Worm (Caenorhabditis elegans) whole organism, L4 larva: Measurements from ENCODE around the gene str-111.

ENCODE experiments used
- D1046.2 ChIP-seq: fragments of 200-800 bp; sonication (Bioruptor generic); IDR thresholded peaks from 2 replicates; pipeline ENCODE4 v1.3.6; 2022; ENCODE audit warnings: missing genetic modification characterization, missing compliant biosample characterization
- F10B5.3 ChIP-seq: sonication (generic microtip); optimal IDR thresholded peaks from 2 replicates; lab custom pipeline; 2016; ENCODE audit warnings: mild to moderate bottlenecking, missing genetic modification characterization, missing compliant biosample characterization
- F26F4.8 ChIP-seq: fragments of 200-800 bp; sonication (Bioruptor generic); conservative IDR thresholded peaks from 2 replicates; pipeline ENCODE4 v1.3.6; 2022; ENCODE audit warnings: missing genetic modification characterization, missing compliant biosample characterization
- F44E2.7 ChIP-seq: fragments of 200-800 bp; sonication (Bioruptor generic); IDR thresholded peaks from 2 replicates; pipeline ENCODE4 v2.1.2; 2022; ENCODE audit warnings: missing genetic modification characterization, missing compliant biosample characterization
- Y105C5A.15 ChIP-seq: fragments of 200-800 bp; sonication (Bioruptor generic); IDR thresholded peaks from 2 replicates; pipeline ENCODE4 v1.3.6; 2022; ENCODE audit warnings: missing genetic modification characterization, missing compliant biosample characterization
- Y48G9A.11 ChIP-seq: fragments of 200-800 bp; sonication (Bioruptor generic); IDR thresholded peaks from 2 replicates; pipeline ENCODE4 v1.3.6; 2022; ENCODE audit warnings: missing genetic modification reagents, missing genetic modification characterization, missing compliant biosample characterization
- Y5F2A.4 ChIP-seq: fragments of 200-800 bp; sonication (Bioruptor generic); optimal IDR thresholded peaks from 2 replicates; lab custom pipeline; 2018; ENCODE audit warnings: mild to moderate bottlenecking, missing genetic modification characterization, missing compliant biosample characterization
- ZK337.2 ChIP-seq: fragments of 200-800 bp; sonication (Bioruptor generic); IDR thresholded peaks from 2 replicates; pipeline ENCODE4 v1.3.6; 2022; ENCODE audit warnings: missing genetic modification reagents, missing genetic modification characterization, missing compliant biosample characterization
- ZK546.5 ChIP-seq, 2 experiments: sonication (generic microtip); optimal IDR thresholded peaks; 2 replicates each; lab custom pipeline; 2017; ENCODE audit warnings: missing biosample characterization in 2 of 2, missing genetic modification characterization in 2 of 2
- aha-1 ChIP-seq: fragments of 150-350 bp; peaks from one replicate; lab custom pipeline; 2014; ENCODE audit warnings: missing biosample characterization, missing genetic modification characterization
- ama-1 ChIP-seq: fragments of 150-350 bp; optimal IDR thresholded peaks from 2 replicates; lab custom pipeline; 2014; ENCODE audit warnings: inconsistent platforms, mixed read lengths
- arid-1 ChIP-seq: fragments of 200-800 bp; sonication (Bioruptor generic); conservative IDR thresholded peaks from 2 replicates; pipeline ENCODE4 v1.3.6; 2022; ENCODE audit warnings: missing genetic modification reagents, missing genetic modification characterization, missing compliant biosample characterization
- attf-4 ChIP-seq: sonication (generic microtip); optimal IDR thresholded peaks from 3 replicates; lab custom pipeline; 2017; ENCODE audit warnings: missing biosample characterization, missing genetic modification characterization
- ceh-32 ChIP-seq: sonication (generic microtip); optimal IDR thresholded peaks from 2 replicates; lab custom pipeline; 2016; ENCODE audit warnings: mild to moderate bottlenecking, missing genetic modification characterization, missing compliant biosample characterization; ENCODE audit not compliant: poor library complexity
- daf-16 ChIP-seq, 3 experiments: sonication (generic microtip); optimal IDR thresholded peaks; 2 replicates each; lab custom pipeline; 2016 to 2017; ENCODE audit warnings: missing genetic modification characterization in 3 of 3, missing genetic modification reagents in 3 of 3, mild to moderate bottlenecking in 2 of 3, missing compliant biosample characterization in 2 of 3, missing biosample characterization in 1 of 3, moderate library complexity in 1 of 3
- dmd-6 ChIP-seq: fragments of 200-800 bp; sonication (Bioruptor generic); IDR thresholded peaks from 2 replicates; pipeline ENCODE4 v1.3.6; 2022; ENCODE audit warnings: missing genetic modification reagents, missing genetic modification characterization, missing compliant biosample characterization
- dmd-9 ChIP-seq: fragments of 200-800 bp; sonication (Bioruptor generic); IDR thresholded peaks from 2 replicates; pipeline ENCODE4 v1.3.6; 2022; ENCODE audit warnings: missing genetic modification reagents, missing genetic modification characterization, missing compliant biosample characterization
- duxl-1 ChIP-seq: sonication (generic microtip); optimal IDR thresholded peaks from 2 replicates; lab custom pipeline; 2016; ENCODE audit warnings: mild to moderate bottlenecking, missing genetic modification characterization, moderate library complexity, missing compliant biosample characterization; ENCODE audit not compliant: poor library complexity
- dve-1 ChIP-seq: sonication (generic microtip); optimal IDR thresholded peaks from 2 replicates; lab custom pipeline; 2017; ENCODE audit warnings: antibody characterized with exemption, mild to moderate bottlenecking, missing genetic modification characterization, missing compliant biosample characterization; ENCODE audit not compliant: insufficient read depth
- egl-43 ChIP-seq: fragments of 200-800 bp; sonication (Bioruptor generic); IDR thresholded peaks from 2 replicates; pipeline ENCODE4 v1.3.6; 2022; ENCODE audit warnings: missing genetic modification reagents, missing genetic modification characterization, missing compliant biosample characterization
- hmg-1.1 ChIP-seq: fragments of 200-800 bp; sonication (Bioruptor generic); IDR thresholded peaks from 2 replicates; pipeline ENCODE4 v1.3.6; 2022; ENCODE audit warnings: missing genetic modification reagents, missing genetic modification characterization, missing compliant biosample characterization
- jun-1 ChIP-seq: fragments of 150-350 bp; optimal IDR thresholded peaks from 2 replicates; lab custom pipeline; 2014; ENCODE audit warnings: missing biosample characterization, missing genetic modification reagents, missing genetic modification characterization
- mdt-29 ChIP-seq: fragments of 200-800 bp; sonication (Bioruptor generic); IDR thresholded peaks from 2 replicates; pipeline ENCODE4 v1.3.6; 2022; ENCODE audit warnings: missing genetic modification reagents, missing genetic modification characterization, missing compliant biosample characterization
- mxl-2 ChIP-seq: fragments of 200-800 bp; sonication (Bioruptor generic); conservative IDR thresholded peaks from 2 replicates; pipeline ENCODE4 v1.3.6; 2022; ENCODE audit warnings: missing genetic modification reagents, missing genetic modification characterization, missing compliant biosample characterization
- mxl-3 ChIP-seq: fragments of 200-800 bp; sonication (Bioruptor generic); optimal IDR thresholded peaks from 2 replicates; lab custom pipeline; 2018; ENCODE audit warnings: mild to moderate bottlenecking, missing genetic modification characterization, missing compliant biosample characterization
- nhr-11 ChIP-seq: fragments of 150-350 bp; optimal IDR thresholded peaks from 2 replicates; lab custom pipeline; 2014; ENCODE audit warnings: missing biosample characterization, missing genetic modification characterization
- nhr-111 ChIP-seq: fragments of 200-800 bp; sonication (Bioruptor generic); optimal IDR thresholded peaks from 2 replicates; lab custom pipeline; 2018; ENCODE audit warnings: mild to moderate bottlenecking, missing genetic modification characterization, missing compliant biosample characterization
- nhr-28 ChIP-seq: fragments of 150-350 bp; optimal IDR thresholded peaks from 2 replicates; lab custom pipeline; 2014; ENCODE audit warnings: missing biosample characterization, missing genetic modification characterization
- nhr-48 ChIP-seq: sonication (generic microtip); optimal IDR thresholded peaks from 2 replicates; lab custom pipeline; 2016; ENCODE audit warnings: mild to moderate bottlenecking, missing genetic modification characterization, missing compliant biosample characterization
- nhr-77 ChIP-seq: fragments of 150-350 bp; optimal IDR thresholded peaks from 2 replicates; lab custom pipeline; 2014; ENCODE audit warnings: missing biosample characterization, missing genetic modification characterization
- pha-4 ChIP-seq, 2 experiments: fragments of 150-350 bp in 1 of 2; fragments of 200-800 bp in 1 of 2; sonication (Bioruptor generic) in 1 of 2; IDR thresholded peaks in 1 of 2; optimal IDR thresholded peaks in 1 of 2; 2 replicates each; pipeline versions ENCODE4 v1.3.6 to Lab custom; 2014 to 2022; ENCODE audit warnings: missing genetic modification characterization in 2 of 2, missing genetic modification reagents in 2 of 2, missing biosample characterization in 1 of 2, missing compliant biosample characterization in 1 of 2
- php-3 ChIP-seq: fragments of 200-800 bp; sonication (Bioruptor generic); IDR thresholded peaks from 2 replicates; pipeline ENCODE4 v1.3.6; 2022; ENCODE audit warnings: missing genetic modification reagents, missing genetic modification characterization, missing compliant biosample characterization
- pqm-1 ChIP-seq: sonication (generic microtip); optimal IDR thresholded peaks from 2 replicates; lab custom pipeline; 2017; ENCODE audit warnings: missing biosample characterization, missing genetic modification characterization
- saeg-2 ChIP-seq: fragments of 200-800 bp; sonication (Bioruptor generic); IDR thresholded peaks from 2 replicates; pipeline ENCODE4 v1.3.6; 2022; ENCODE audit warnings: missing genetic modification reagents, missing genetic modification characterization, missing compliant biosample characterization
- set-16 ChIP-seq: fragments of 200-800 bp; sonication (Bioruptor generic); IDR thresholded peaks from 2 replicates; pipeline ENCODE4 v1.3.6; 2022; ENCODE audit warnings: missing genetic modification reagents, missing genetic modification characterization, missing compliant biosample characterization
- snpc-4 ChIP-seq: fragments of 150-350 bp; optimal IDR thresholded peaks from 2 replicates; lab custom pipeline; 2014; ENCODE audit warnings: missing biosample characterization, missing genetic modification characterization
- tra-1 ChIP-seq: fragments of 200-800 bp; sonication (Bioruptor generic); IDR thresholded peaks from 2 replicates; pipeline ENCODE4 v1.3.6; 2022; ENCODE audit warnings: missing genetic modification reagents, missing genetic modification characterization, missing compliant biosample characterization
- unc-130 ChIP-seq: sonication (generic microtip); optimal IDR thresholded peaks from 2 replicates; lab custom pipeline; 2016; ENCODE audit warnings: missing genetic modification reagents, missing genetic modification characterization, missing compliant biosample characterization
- unc-39 ChIP-seq: sonication (generic microtip); optimal IDR thresholded peaks from 2 replicates; lab custom pipeline; 2017; ENCODE audit warnings: missing biosample characterization, missing genetic modification characterization
- unc-62 ChIP-seq, 3 experiments: fragments of 150-350 bp in 1 of 3; sonication (generic microtip); optimal IDR thresholded peaks in 2 of 3; peaks in 1 of 3; 1 replicate in 1 of 3; 2 replicates in 2 of 3; lab custom pipeline; 2014 to 2017; ENCODE audit warnings: missing biosample characterization in 3 of 3, missing genetic modification characterization in 3 of 3, missing genetic modification reagents in 3 of 3, missing genotype in 1 of 3
- zfp-3 ChIP-seq: fragments of 200-800 bp; sonication (Bioruptor generic); conservative IDR thresholded peaks from 2 replicates; pipeline ENCODE4 v1.3.6; 2022; ENCODE audit warnings: missing genetic modification reagents, missing genetic modification characterization, missing compliant biosample characterization
- ztf-11 ChIP-seq: fragments of 150-350 bp; optimal IDR thresholded peaks from 2 replicates; lab custom pipeline; 2014; ENCODE audit warnings: missing biosample characterization, missing genetic modification characterization

str-111 gene

ce11 chrV:16121451-16121850 lies 47.5 kb downstream of the str-111 start (continued):
- TF ChIP-seq hmg-1.1 (GFP tag; lab: Robert Waterston, UW) (no peak), unc-130 (GFP tag; lab: Kevin White, UChicago) (no peak)

- TF ChIP-seq snpc-4 (tag; lab: Kevin White, UChicago): no peak
- TF ChIP-seq pha-4 (GFP tag; IDR thresholded peaks at IDR 0.05; lab: Robert Waterston, UW): no peak
- no peak for TF ChIP-seq pha-4 (tag; optimal IDR thresholded peaks at IDR 0.05; lab: Kevin White, UChicago)
- 0 out of 2 replicates have a peak, but pooled peaks have one; percentile 49 for TF ChIP-seq tra-1 (GFP tag; lab: Robert Waterston, UW)
- no peak for TF ChIP-seq jun-1 (tag; lab: Kevin White, UChicago)
- TF ChIP-seq duxl-1 (tag; lab: Kevin White, UChicago): no peak
- TF ChIP-seq saeg-2: no peak
- TF ChIP-seq daf-16 (GFP tag; optimal IDR thresholded peaks at IDR 0.05; lab: Kevin White, UChicago): no peak
- peak; percentile 66 for TF ChIP-seq daf-16 (tag; optimal IDR thresholded peaks at IDR 0.05; lab: Kevin White, UChicago)
- no peak for TF ChIP-seq F26F4.8 (GFP tag; lab: Robert Waterston, UW)
- no peak for TF ChIP-seq ceh-32
- TF ChIP-seq nhr-48 (tag; lab: Kevin White, UChicago): no peak
- no peak for TF ChIP-seq hmg-1.1 (GFP tag; lab: Robert Waterston, UW)
- peak; percentile 45 for TF ChIP-seq dve-1
- TF ChIP-seq unc-62 (GFP tag; optimal IDR thresholded peaks at IDR 0.05 in 1 of 2; lab: Kevin White, UChicago): peak in 1 of 2 experiments; percentile 14
- no peak for TF ChIP-seq unc-62 (tag; optimal IDR thresholded peaks at IDR 0.05; lab: Kevin White, UChicago)
- no peak for TF ChIP-seq egl-43 (GFP tag; lab: Robert Waterston, UW)
- no peak for TF ChIP-seq attf-4
- TF ChIP-seq pqm-1 (tag; lab: Kevin White, UChicago): peak; percentile 54
- no peak for TF ChIP-seq arid-1 (GFP tag; lab: Robert Waterston, UW)
- no peak for TF ChIP-seq Y48G9A.11 (GFP tag; lab: Robert Waterston, UW)
- peak; percentile 49; the same call in 1 of the 2 replicates for TF ChIP-seq dmd-6 (GFP tag; lab: Robert Waterston, UW)
- peak; percentile 61 for TF ChIP-seq nhr-28
- TF ChIP-seq nhr-111 (GFP tag; lab: Kevin White, UChicago): no peak
- no peak for TF ChIP-seq ama-1 (lab: Kevin White, UChicago)
- no peak for TF ChIP-seq ZK337.2 (GFP tag; lab: Robert Waterston, UW)
- no peak for TF ChIP-seq mxl-3 (GFP tag; lab: Kevin White, UChicago)
- TF ChIP-seq zfp-3: no peak
- TF ChIP-seq F44E2.7 (GFP tag; lab: Robert Waterston, UW): no peak
- TF ChIP-seq, all 104 proteins: peak for 7
These were observed 48.0 kb downstream of the str-111 start, which contains the start of gene skr-3 for ce11 chrV:16120922-16121321. Gene skr-3 (plus strand): TSS chrV:16121084.

- TF ChIP-seq ZK546.5 (tag; optimal IDR thresholded peaks at IDR 0.05; lab: Kevin White, UChicago) (no peak), aha-1 (tag; lab: Kevin White, UChicago) (peak; percentile 78)
These were observed 48.4 kb downstream of the str-111 start for ce11 chrV:16120499-16120898.

- no peak for TF ChIP-seq dmd-9 (GFP tag; lab: Robert Waterston, UW)
- TF ChIP-seq Y105C5A.15 (GFP tag; lab: Robert Waterston, UW): no peak
- no peak for TF ChIP-seq ztf-11 (tag; lab: Kevin White, UChicago)
- no peak for TF ChIP-seq Y5F2A.4 (GFP tag; lab: Kevin White, UChicago)
- no peak for TF ChIP-seq D1046.2 (GFP tag; lab: Robert Waterston, UW)
- no peak for TF ChIP-seq set-16 (GFP tag; lab: Robert Waterston, UW)
- TF ChIP-seq nhr-48 (tag; lab: Kevin White, UChicago): no peak
- no peak for TF ChIP-seq F10B5.3
- TF ChIP-seq mxl-2: no peak
- TF ChIP-seq nhr-11 (tag; lab: Kevin White, UChicago): no peak
- TF ChIP-seq jun-1 (tag; lab: Kevin White, UChicago): no peak
- no peak for TF ChIP-seq nhr-77 (tag; lab: Kevin White, UChicago)
- no peak for TF ChIP-seq php-3 (GFP tag; lab: Robert Waterston, UW)
- no peak for TF ChIP-seq mdt-29 (GFP tag; lab: Robert Waterston, UW)
- TF ChIP-seq F26F4.8 (GFP tag; lab: Robert Waterston, UW): no peak
- TF ChIP-seq unc-39 (tag; lab: Kevin White, UChicago): no peak
These were observed 50.3 kb downstream of the str-111 start, which contains the start of gene str-103 for ce11 chrV:16118601-16119000. Gene str-103 (minus strand): TSS chrV:16118701.
